Fruit fly (Drosophila melanogaster): Measurements from ENCODE around the gene SelT.
A peak's percentile ranks its signal among the peaks of the same experiment; 100 is the strongest.

The SelT gene

dm6 chr2L:5052367-5052914 lies 41.7 kb downstream of the SelT start, which contains the start of gene senju:
senju (plus strand) TSS chr2L:5052843.
- TF ChIP-seq Met (GFP tag; optimal IDR thresholded peaks at IDR 0.05), result peak; percentile 87
- TF ChIP-seq Sox15 (GFP tag; optimal IDR thresholded peaks at IDR 0.05), result peak; percentile 73
- peak; percentile 61 for TF ChIP-seq Gug (GFP tag; IDR thresholded peaks at IDR 0.05)
- peak; percentile 79 for TF ChIP-seq Lpt (GFP tag; optimal IDR thresholded peaks at IDR 0.05)
- TF ChIP-seq vri (GFP tag; optimal IDR thresholded peaks at IDR 0.05), result peak; percentile 85
- peak; percentile 80 for TF ChIP-seq dac (GFP tag; optimal IDR thresholded peaks at IDR 0.05)
- peak; percentile 75 for TF ChIP-seq CG6808 (GFP tag; optimal IDR thresholded peaks at IDR 0.05)
- TF ChIP-seq Eip93F (GFP tag; optimal IDR thresholded peaks at IDR 0.05), result no peak
- TF ChIP-seq fkh (GFP tag; optimal IDR thresholded peaks at IDR 0.05), result peak; percentile 83
- TF ChIP-seq Blimp-1 (GFP tag; optimal IDR thresholded peaks at IDR 0.05), result peak; percentile 48
- TF ChIP-seq CG31627 (GFP tag; optimal IDR thresholded peaks at IDR 0.05), result peak; percentile 89
- peak; percentile 59 for TF ChIP-seq dsx (GFP tag; optimal IDR thresholded peaks at IDR 0.05; ENCODE audit: poor library complexity, severe bottlenecking)
- TF ChIP-seq CG3919 (GFP tag; optimal IDR thresholded peaks at IDR 0.05), result peak; percentile 93
- peak; percentile 72 for TF ChIP-seq CG11902 (GFP tag; optimal IDR thresholded peaks at IDR 0.05)
- peak; percentile 92 for TF ChIP-seq CG6163 (GFP tag; IDR thresholded peaks at IDR 0.05)
- peak; percentile 77 for TF ChIP-seq CG6854 (GFP tag; optimal IDR thresholded peaks at IDR 0.05)
- peak; percentile 80 for TF ChIP-seq CG1621 (tag; optimal IDR thresholded peaks at IDR 0.05)
- peak; percentile 79 for TF ChIP-seq CG10669 (GFP tag; optimal IDR thresholded peaks at IDR 0.05)
- peak; percentile 83 for TF ChIP-seq Eip75B (GFP tag; optimal IDR thresholded peaks at IDR 0.05)
- peak; percentile 87 for TF ChIP-seq CG8119 (GFP tag; IDR thresholded peaks at IDR 0.05)
- TF ChIP-seq Sox14 (GFP tag; optimal IDR thresholded peaks at IDR 0.05), result peak; percentile 91
- TF ChIP-seq pdm3 (GFP tag; optimal IDR thresholded peaks at IDR 0.05), result peak; percentile 90
- TF ChIP-seq CG11294 (GFP tag; IDR thresholded peaks at IDR 0.05), result peak; percentile 62
- peak; percentile 58 for TF ChIP-seq CG16779 (tag; optimal IDR thresholded peaks at IDR 0.05)
- TF ChIP-seq OdsH (GFP tag; optimal IDR thresholded peaks at IDR 0.05), result peak; percentile 88
- TF ChIP-seq spab (GFP tag; optimal IDR thresholded peaks at IDR 0.05), result peak; percentile 75
- peak; percentile 86 for TF ChIP-seq Sox102F (GFP tag; optimal IDR thresholded peaks at IDR 0.05)
- TF ChIP-seq fd85E (GFP tag; optimal IDR thresholded peaks at IDR 0.05), result peak; percentile 76
- TF ChIP-seq ss (GFP tag; optimal IDR thresholded peaks at IDR 0.05), result peak; percentile 71 to 73
- TF ChIP-seq CG8319 (GFP tag; optimal IDR thresholded peaks at IDR 0.05), result peak; percentile 80
- peak; percentile 85 for TF ChIP-seq CG10631 (GFP tag; optimal IDR thresholded peaks at IDR 0.05)
- peak; percentile 57 for TF ChIP-seq fd59A (GFP tag; optimal IDR thresholded peaks at IDR 0.05)
- peak; percentile 92 for TF ChIP-seq esn (GFP tag; optimal IDR thresholded peaks at IDR 0.05)
- peak; percentile 29 for TF ChIP-seq Hr38 (GFP tag; optimal IDR thresholded peaks at IDR 0.05)
- TF ChIP-seq lz (GFP tag; optimal IDR thresholded peaks at IDR 0.05), result peak; percentile 89
- TF ChIP-seq Ets21C (GFP tag; optimal IDR thresholded peaks at IDR 0.05), result peak; percentile 82
- TF ChIP-seq CG3032 (tag; optimal IDR thresholded peaks at IDR 0.05), result peak; percentile 68
- TF ChIP-seq svp (GFP tag), result peak; percentile 93
- peak; percentile 86 for TF ChIP-seq achi (GFP tag; optimal IDR thresholded peaks at IDR 0.05)
- peak; percentile 80 for TF ChIP-seq CG8632 (GFP tag; optimal IDR thresholded peaks at IDR 0.05)
- TF ChIP-seq CG9139 (GFP tag; optimal IDR thresholded peaks at IDR 0.05), result peak; percentile 51
- no peak for TF ChIP-seq CG6276 (GFP tag; optimal IDR thresholded peaks at IDR 0.05)
- peak; percentile 84 for TF ChIP-seq Hr39 (GFP tag; optimal IDR thresholded peaks at IDR 0.05)
- peak; percentile 77 for TF ChIP-seq Ets96B (tag; optimal IDR thresholded peaks at IDR 0.05)
- peak; percentile 84 for TF ChIP-seq cyc (GFP tag; optimal IDR thresholded peaks at IDR 0.05)
- peak; percentile 86 for TF ChIP-seq acj6 (GFP tag; optimal IDR thresholded peaks at IDR 0.05)
- peak; percentile 86 for TF ChIP-seq CG32006 (GFP tag; optimal IDR thresholded peaks at IDR 0.05)
- TF ChIP-seq eg (GFP tag; IDR thresholded peaks at IDR 0.05), result peak; percentile 91
- peak; percentile 83 for TF ChIP-seq CG7368 (GFP tag; optimal IDR thresholded peaks at IDR 0.05)
- TF ChIP-seq CG4318 (GFP tag; optimal IDR thresholded peaks at IDR 0.05), result no peak
- TF ChIP-seq Smox (GFP tag; optimal IDR thresholded peaks at IDR 0.05), result peak; percentile 84

All from whole organism, prepupa.